Fruit fly (Drosophila melanogaster): Measurements from ENCODE around the gene Rim.
A peak's percentile ranks its signal among the peaks of the same experiment; 100 is the strongest.

Gene Rim

DNA sequence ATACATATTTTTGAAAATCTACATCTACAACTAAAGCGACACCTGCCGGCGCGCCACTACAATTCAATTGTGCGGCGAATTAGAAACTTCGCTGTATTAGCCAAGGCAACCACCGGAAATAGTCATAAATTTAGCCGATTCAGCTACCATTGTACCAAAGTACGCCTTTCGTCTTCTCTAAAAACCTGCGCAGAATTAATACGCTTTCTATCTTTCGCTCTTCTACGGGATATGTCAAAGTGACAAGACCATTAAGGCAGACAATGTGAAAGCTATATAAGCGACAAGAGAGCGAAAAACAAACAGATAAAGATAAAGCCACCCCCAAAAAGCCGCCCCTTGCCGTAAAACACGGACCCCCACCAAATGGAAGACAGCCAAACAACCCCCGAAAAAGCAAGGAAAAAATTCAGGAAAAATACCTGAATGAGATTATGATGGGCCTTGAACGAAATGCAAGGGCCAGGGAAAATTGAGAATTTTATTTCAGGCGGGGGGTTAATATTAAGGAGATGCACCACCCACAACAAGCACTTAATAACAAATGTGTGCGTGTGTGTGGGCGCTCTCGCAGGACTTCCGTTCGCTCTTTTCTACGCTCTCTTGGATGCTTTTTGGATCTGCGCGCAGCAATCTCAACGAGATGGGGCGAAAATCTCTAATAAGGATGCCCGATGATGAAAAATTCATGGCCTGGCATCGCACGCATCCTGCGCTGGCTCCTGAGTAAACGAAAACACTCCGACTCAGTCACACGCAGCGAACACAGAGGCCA is 2.9 kb upstream of the Rim start, which contains the start of gene cpo (continued):
- TF ChIP-seq lmd (GFP tag; IDR thresholded peaks at IDR 0.05) (peak; percentile 81), GATAe (GFP tag; conservative IDR thresholded peaks at IDR 0.05) (peak; percentile 59; the same call in 1 of the 2 replicates), rib (GFP tag; IDR thresholded peaks at IDR 0.05) (no peak), CG31388 (GFP tag; optimal IDR thresholded peaks at IDR 0.05) (no peak), PHDP (tag; optimal IDR thresholded peaks at IDR 0.05) (peak; percentile 92), CG31365 (tag; optimal IDR thresholded peaks at IDR 0.05) (peak; percentile 84), da (GFP tag; optimal IDR thresholded peaks at IDR 0.05) (peak; percentile 83), CG10274 (GFP tag; optimal IDR thresholded peaks at IDR 0.05) (peak; percentile 86), usp (GFP tag; optimal IDR thresholded peaks at IDR 0.05) (no peak), shn (GFP tag; optimal IDR thresholded peaks at IDR 0.05) (peak; percentile 88), ind (GFP tag; optimal IDR thresholded peaks at IDR 0.05) (peak; percentile 70), CG10147 (GFP tag; optimal IDR thresholded peaks at IDR 0.05) (peak; percentile 82), esg (GFP tag; conservative IDR thresholded peaks at IDR 0.05) (no peak; the same call in 1 of the 2 replicates), ara (GFP tag; IDR thresholded peaks at IDR 0.05) (peak; percentile 85), CG12104 (GFP tag; optimal IDR thresholded peaks at IDR 0.05) (peak; percentile 64), chinmo (GFP tag; IDR thresholded peaks at IDR 0.05; ENCODE audit: partially characterized antibody) (no peak), z (GFP tag; IDR thresholded peaks at IDR 0.05) (peak; percentile 69; the same call in 2 of the 3 replicates), slou (GFP tag; optimal IDR thresholded peaks at IDR 0.05) (peak; percentile 62), CG2678 (tag; optimal IDR thresholded peaks at IDR 0.05) (peak; percentile 72), cg (GFP tag; optimal IDR thresholded peaks at IDR 0.05) (no peak), gcm (GFP tag; optimal IDR thresholded peaks at IDR 0.05) (peak; percentile 79), CG13624 (GFP tag; optimal IDR thresholded peaks at IDR 0.05) (peak; percentile 81), CG6272 (GFP tag; IDR thresholded peaks at IDR 0.05) (peak; percentile 69), CoRest (tag; optimal IDR thresholded peaks at IDR 0.05) (peak; percentile 80), onecut (GFP tag; IDR thresholded peaks at IDR 0.05) (peak; percentile 93), Taf1 (GFP tag; IDR thresholded peaks at IDR 0.05) (no peak), CG15479 (GFP tag; optimal IDR thresholded peaks at IDR 0.05) (no peak), CkIIα-i1 (GFP tag; IDR thresholded peaks at IDR 0.05) (peak; percentile 60; the same call in 1 of the 2 replicates), Pdp1 (GFP tag; optimal IDR thresholded peaks at IDR 0.05) (peak; percentile 57 to 60), CG2116 (GFP tag; optimal IDR thresholded peaks at IDR 0.05) (peak; percentile 78), CG12071 (GFP tag; optimal IDR thresholded peaks at IDR 0.05) (peak; percentile 96), Atf-2 (GFP tag; optimal IDR thresholded peaks at IDR 0.05) (peak; percentile 61), CG14667 (GFP tag; IDR thresholded peaks at IDR 0.05) (peak; percentile 65; the same call in 1 of the 2 replicates), ftz-f1 (GFP tag; optimal IDR thresholded peaks at IDR 0.05) (peak; percentile 42), CG2889 (GFP tag; IDR thresholded peaks at IDR 0.05) (no peak), ewg (GFP tag; optimal IDR thresholded peaks at IDR 0.05) (peak; percentile 100), CG12391 (tag; optimal IDR thresholded peaks at IDR 0.05) (peak; percentile 84), CG16863 (GFP tag; optimal IDR thresholded peaks at IDR 0.05) (peak; percentile 76), Atf6 (GFP tag; IDR thresholded peaks at IDR 0.05) (peak; percentile 82), CG7963 (GFP tag; IDR thresholded peaks at IDR 0.05; ENCODE audit: partially characterized antibody) (no peak), br (optimal IDR thresholded peaks at IDR 0.05) (no peak), nerfin-2 (GFP tag; IDR thresholded peaks at IDR 0.05; ENCODE audit: partially characterized antibody) (no peak), org-1 (GFP tag; optimal IDR thresholded peaks at IDR 0.05) (peak; percentile 78), insv (GFP tag; optimal IDR thresholded peaks at IDR 0.05) (peak in 1 of 2 experiments; percentile 78), CG2712 (tag; optimal IDR thresholded peaks at IDR 0.05) (peak; percentile 70), CG10979 (tag; optimal IDR thresholded peaks at IDR 0.05) (peak; percentile 80), CG12744 (GFP tag; optimal IDR thresholded peaks at IDR 0.05) (peak; percentile 70), sna (GFP tag; IDR thresholded peaks at IDR 0.05; ENCODE audit: partially characterized antibody) (0 out of 2 replicates have a peak, but pooled peaks have one; percentile 14), CG4404 (GFP tag; IDR thresholded peaks at IDR 0.05) (peak; percentile 24; the same call in 1 of the 2 replicates)
